Worm (Caenorhabditis elegans) whole organism, L4 larva: ENCODE results near the gene nmad-1.

ENCODE experiments used
- F44E2.7 ChIP-seq: fragments of 200-800 bp; sonication (Bioruptor generic); IDR thresholded peaks from 2 replicates; pipeline ENCODE4 v2.1.2; 2022; ENCODE audit warnings: missing genetic modification characterization, missing compliant biosample characterization
- R02D3.7 ChIP-seq: fragments of 150-350 bp; sonication (generic microtip); optimal IDR thresholded peaks from 3 replicates; lab custom pipeline; 2014; ENCODE audit warnings: missing biosample characterization, missing genetic modification characterization
- T26A8.4 ChIP-seq: fragments of 200-800 bp; sonication (Bioruptor generic); IDR thresholded peaks from 2 replicates; pipeline ENCODE4 v1.3.6; 2022; ENCODE audit warnings: missing genetic modification characterization, missing compliant biosample characterization
- Y48G9A.11 ChIP-seq: fragments of 200-800 bp; sonication (Bioruptor generic); IDR thresholded peaks from 2 replicates; pipeline ENCODE4 v1.3.6; 2022; ENCODE audit warnings: missing genetic modification reagents, missing genetic modification characterization, missing compliant biosample characterization
- ZK337.2 ChIP-seq: fragments of 200-800 bp; sonication (Bioruptor generic); IDR thresholded peaks from 2 replicates; pipeline ENCODE4 v1.3.6; 2022; ENCODE audit warnings: missing genetic modification reagents, missing genetic modification characterization, missing compliant biosample characterization
- ceh-28 ChIP-seq: fragments of 150-350 bp; optimal IDR thresholded peaks from 2 replicates; lab custom pipeline; 2014; ENCODE audit warnings: missing biosample characterization, missing genetic modification reagents, missing genetic modification characterization
- ceh-82 ChIP-seq: sonication (generic microtip); optimal IDR thresholded peaks from 2 replicates; lab custom pipeline; 2017; ENCODE audit warnings: missing biosample characterization, missing genetic modification characterization
- ces-1 ChIP-seq: fragments of 150-350 bp; sonication (generic microtip); optimal IDR thresholded peaks from 4 replicates; lab custom pipeline; 2014; ENCODE audit warnings: missing biosample characterization, missing genetic modification reagents, missing genetic modification characterization
- cey-2 ChIP-seq: sonication (generic microtip); optimal IDR thresholded peaks from 3 replicates; lab custom pipeline; 2017; ENCODE audit warnings: missing genetic modification characterization, mild to moderate bottlenecking, missing compliant biosample characterization, antibody characterized with exemption, borderline replicate concordance; ENCODE audit not compliant: insufficient read depth
- ctbp-1 ChIP-seq: fragments of 200-800 bp; sonication (Bioruptor generic); IDR thresholded peaks from 2 replicates; pipeline ENCODE4 v1.3.6; 2022; ENCODE audit warnings: missing genetic modification reagents, missing genetic modification characterization, missing compliant biosample characterization
- daf-16 ChIP-seq, 3 experiments: sonication (generic microtip); optimal IDR thresholded peaks; 2 replicates each; lab custom pipeline; 2016 to 2017; ENCODE audit warnings: missing genetic modification characterization in 3 of 3, missing genetic modification reagents in 3 of 3, mild to moderate bottlenecking in 2 of 3, missing compliant biosample characterization in 2 of 3, missing biosample characterization in 1 of 3, moderate library complexity in 1 of 3
- daf-19 ChIP-seq: fragments of 200-800 bp; sonication (Bioruptor generic); conservative IDR thresholded peaks from 2 replicates; pipeline ENCODE4 v1.3.6; 2022; ENCODE audit warnings: missing genetic modification characterization, missing compliant biosample characterization
- dmd-6 ChIP-seq: fragments of 200-800 bp; sonication (Bioruptor generic); IDR thresholded peaks from 2 replicates; pipeline ENCODE4 v1.3.6; 2022; ENCODE audit warnings: missing genetic modification reagents, missing genetic modification characterization, missing compliant biosample characterization
- dpl-1 ChIP-seq: fragments of 150-350 bp; optimal IDR thresholded peaks from 2 replicates; lab custom pipeline; 2014; ENCODE audit warnings: missing biosample characterization, missing genetic modification reagents, missing genetic modification characterization
- duxl-1 ChIP-seq: sonication (generic microtip); optimal IDR thresholded peaks from 2 replicates; lab custom pipeline; 2016; ENCODE audit warnings: mild to moderate bottlenecking, missing genetic modification characterization, moderate library complexity, missing compliant biosample characterization; ENCODE audit not compliant: poor library complexity
- hif-1 ChIP-seq, 2 experiments: sonication (generic microtip); optimal IDR thresholded peaks; 2 replicates each; lab custom pipeline; 2016 to 2017; ENCODE audit warnings: missing compliant biosample characterization in 2 of 2, missing genetic modification characterization in 2 of 2, missing genetic modification reagents in 2 of 2, missing genotype in 2 of 2, mild to moderate bottlenecking in 1 of 2
- hlh-11 ChIP-seq: fragments of 200-800 bp; sonication (Bioruptor generic); optimal IDR thresholded peaks from 2 replicates; lab custom pipeline; 2018; ENCODE audit warnings: mild to moderate bottlenecking, missing genetic modification characterization, missing compliant biosample characterization
- hlh-30 ChIP-seq: sonication (generic microtip); optimal IDR thresholded peaks from 2 replicates; lab custom pipeline; 2017; ENCODE audit warnings: antibody characterized with exemption, mild to moderate bottlenecking, missing genetic modification characterization, missing compliant biosample characterization; ENCODE audit not compliant: insufficient read depth
- hmg-1.1 ChIP-seq: fragments of 200-800 bp; sonication (Bioruptor generic); IDR thresholded peaks from 2 replicates; pipeline ENCODE4 v1.3.6; 2022; ENCODE audit warnings: missing genetic modification reagents, missing genetic modification characterization, missing compliant biosample characterization
- lim-7 ChIP-seq: fragments of 200-800 bp; sonication (Bioruptor generic); IDR thresholded peaks from 2 replicates; pipeline ENCODE4 v1.3.6; 2022; ENCODE audit warnings: missing genetic modification characterization, missing compliant biosample characterization
- lin-13 ChIP-seq: fragments of 150-350 bp; optimal IDR thresholded peaks from 2 replicates; lab custom pipeline; 2014; ENCODE audit warnings: missing biosample characterization, missing genetic modification reagents, missing genetic modification characterization
- lin-38 ChIP-seq: fragments of 200-800 bp; sonication (Bioruptor generic); IDR thresholded peaks from 2 replicates; pipeline ENCODE4 v1.3.6; 2022; ENCODE audit warnings: missing genetic modification reagents, missing genetic modification characterization, missing compliant biosample characterization
- lir-3 ChIP-seq: sonication (generic microtip); optimal IDR thresholded peaks from 2 replicates; lab custom pipeline; 2016; ENCODE audit warnings: mild to moderate bottlenecking, missing genetic modification characterization, missing compliant biosample characterization
- lsy-2 ChIP-seq, 2 experiments: fragments of 150-350 bp in 1 of 2; sonication (generic microtip) in 1 of 2; optimal IDR thresholded peaks; 2 replicates each; lab custom pipeline; 2014 to 2017; ENCODE audit warnings: missing biosample characterization in 2 of 2, missing genetic modification characterization in 2 of 2
- madf-5 ChIP-seq, 2 experiments: fragments of 200-800 bp; sonication (Bioruptor generic); IDR thresholded peaks; 2 replicates each; pipeline ENCODE4 v1.3.6; 2022; ENCODE audit warnings: missing compliant biosample characterization in 2 of 2, missing genetic modification characterization in 2 of 2
- madf-9 ChIP-seq: fragments of 200-800 bp; sonication (Bioruptor generic); conservative IDR thresholded peaks from 2 replicates; pipeline ENCODE4 v1.3.6; 2022; ENCODE audit warnings: missing genetic modification reagents, missing genetic modification characterization, missing compliant biosample characterization
- mep-1 ChIP-seq: fragments of 150-350 bp; sonication (generic microtip); optimal IDR thresholded peaks from 3 replicates; lab custom pipeline; 2014; ENCODE audit warnings: missing biosample characterization, missing genetic modification characterization
- mes-2 ChIP-seq: sonication (generic microtip); optimal IDR thresholded peaks from 2 replicates; lab custom pipeline; 2016; ENCODE audit warnings: missing genotype, mild to moderate bottlenecking, missing genetic modification characterization, missing compliant biosample characterization; ENCODE audit not compliant: poor library complexity, severe bottlenecking
- mxl-2 ChIP-seq: fragments of 200-800 bp; sonication (Bioruptor generic); conservative IDR thresholded peaks from 2 replicates; pipeline ENCODE4 v1.3.6; 2022; ENCODE audit warnings: missing genetic modification reagents, missing genetic modification characterization, missing compliant biosample characterization
- nhr-10 ChIP-seq: fragments of 150-350 bp; optimal IDR thresholded peaks from 2 replicates; lab custom pipeline; 2014; ENCODE audit warnings: missing biosample characterization, missing genetic modification characterization
- nhr-102 ChIP-seq: sonication (generic microtip); optimal IDR thresholded peaks from 2 replicates; lab custom pipeline; 2016; ENCODE audit warnings: mild to moderate bottlenecking, missing genetic modification characterization, moderate library complexity, missing compliant biosample characterization
- nhr-111 ChIP-seq: fragments of 200-800 bp; sonication (Bioruptor generic); optimal IDR thresholded peaks from 2 replicates; lab custom pipeline; 2018; ENCODE audit warnings: mild to moderate bottlenecking, missing genetic modification characterization, missing compliant biosample characterization
- nhr-28 ChIP-seq: fragments of 150-350 bp; optimal IDR thresholded peaks from 2 replicates; lab custom pipeline; 2014; ENCODE audit warnings: missing biosample characterization, missing genetic modification characterization
- nhr-41 ChIP-seq: fragments of 200-800 bp; sonication (Bioruptor generic); IDR thresholded peaks from 2 replicates; pipeline ENCODE4 v1.3.6; 2022; ENCODE audit warnings: missing genetic modification reagents, missing genetic modification characterization, missing compliant biosample characterization
- nhr-42 ChIP-seq: fragments of 200-800 bp; sonication (Bioruptor generic); IDR thresholded peaks from 2 replicates; pipeline ENCODE4 v1.3.6; 2022; ENCODE audit warnings: missing genetic modification characterization, missing compliant biosample characterization
- nhr-48 ChIP-seq: sonication (generic microtip); optimal IDR thresholded peaks from 2 replicates; lab custom pipeline; 2016; ENCODE audit warnings: mild to moderate bottlenecking, missing genetic modification characterization, missing compliant biosample characterization
- nhr-6 ChIP-seq: fragments of 150-350 bp; optimal IDR thresholded peaks from 2 replicates; lab custom pipeline; 2014; ENCODE audit warnings: missing biosample characterization, missing genetic modification characterization
- nhr-77 ChIP-seq: fragments of 150-350 bp; optimal IDR thresholded peaks from 2 replicates; lab custom pipeline; 2014; ENCODE audit warnings: missing biosample characterization, missing genetic modification characterization
- pha-4 ChIP-seq, 2 experiments: fragments of 150-350 bp in 1 of 2; fragments of 200-800 bp in 1 of 2; sonication (Bioruptor generic) in 1 of 2; IDR thresholded peaks in 1 of 2; optimal IDR thresholded peaks in 1 of 2; 2 replicates each; pipeline versions ENCODE4 v1.3.6 to Lab custom; 2014 to 2022; ENCODE audit warnings: missing genetic modification characterization in 2 of 2, missing genetic modification reagents in 2 of 2, missing biosample characterization in 1 of 2, missing compliant biosample characterization in 1 of 2
- php-3 ChIP-seq: fragments of 200-800 bp; sonication (Bioruptor generic); IDR thresholded peaks from 2 replicates; pipeline ENCODE4 v1.3.6; 2022; ENCODE audit warnings: missing genetic modification reagents, missing genetic modification characterization, missing compliant biosample characterization
- pqm-1 ChIP-seq: sonication (generic microtip); optimal IDR thresholded peaks from 2 replicates; lab custom pipeline; 2017; ENCODE audit warnings: missing biosample characterization, missing genetic modification characterization
- set-16 ChIP-seq: fragments of 200-800 bp; sonication (Bioruptor generic); IDR thresholded peaks from 2 replicates; pipeline ENCODE4 v1.3.6; 2022; ENCODE audit warnings: missing genetic modification reagents, missing genetic modification characterization, missing compliant biosample characterization
- spr-1 ChIP-seq: sonication (generic microtip); optimal IDR thresholded peaks from 2 replicates; lab custom pipeline; 2016; ENCODE audit warnings: mild to moderate bottlenecking, missing genetic modification characterization, missing compliant biosample characterization
- tra-1 ChIP-seq: fragments of 200-800 bp; sonication (Bioruptor generic); IDR thresholded peaks from 2 replicates; pipeline ENCODE4 v1.3.6; 2022; ENCODE audit warnings: missing genetic modification reagents, missing genetic modification characterization, missing compliant biosample characterization
- vab-7 ChIP-seq: fragments of 200-800 bp; sonication (Bioruptor generic); IDR thresholded peaks from 2 replicates; pipeline ENCODE4 v1.3.6; 2022; ENCODE audit warnings: missing genetic modification reagents, missing genetic modification characterization, missing compliant biosample characterization
- zag-1 ChIP-seq: fragments of 150-350 bp; optimal IDR thresholded peaks from 2 replicates; lab custom pipeline; 2014; ENCODE audit warnings: missing biosample characterization, missing genetic modification characterization
- zfp-2 ChIP-seq: sonication (generic microtip); optimal IDR thresholded peaks from 2 replicates; lab custom pipeline; 2016; ENCODE audit warnings: mild to moderate bottlenecking, missing genetic modification characterization, missing compliant biosample characterization
- ztf-11 ChIP-seq: fragments of 150-350 bp; optimal IDR thresholded peaks from 2 replicates; lab custom pipeline; 2014; ENCODE audit warnings: missing biosample characterization, missing genetic modification characterization

nmad-1 gene

DNA sequence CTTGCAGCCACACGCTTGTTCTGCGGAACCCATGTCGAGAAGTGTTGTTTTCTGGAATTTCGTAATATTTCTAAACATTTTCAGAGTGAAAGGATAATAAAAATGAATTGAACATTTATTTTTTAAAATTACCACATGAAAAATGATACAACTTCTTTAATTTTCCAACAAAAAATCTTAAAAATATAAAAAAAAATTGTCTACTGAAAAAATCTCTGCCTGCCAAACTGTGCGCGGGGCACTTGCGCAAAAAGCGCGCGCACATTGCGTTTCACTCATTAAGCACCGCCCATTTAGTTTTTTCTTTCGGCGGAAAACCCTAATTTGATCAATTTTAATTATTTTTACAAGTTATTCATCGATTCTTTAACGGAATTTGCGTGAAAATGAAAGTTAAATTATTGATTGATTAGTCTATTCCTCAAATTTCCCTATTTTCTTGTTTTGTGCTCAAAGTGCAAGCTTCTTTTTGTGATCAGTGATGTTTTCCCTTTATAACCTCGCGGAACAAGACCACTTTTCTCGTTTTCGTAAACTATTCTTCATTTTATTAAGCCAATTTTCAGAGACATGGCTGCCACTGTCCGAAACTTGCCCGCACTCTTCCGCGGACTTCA, at the start of gene nmad-1, which contains the start of gene hach-1:
Gene nmad-1 (minus strand): TSS at position 51 of the 617 bp plus-strand sequence.
Gene hach-1 (plus strand): TSS at position 567 of the 617 bp plus-strand sequence.
- peak; percentile 73 for TF ChIP-seq vab-7
- peak; percentile 34 for TF ChIP-seq ceh-28
- no peak for TF ChIP-seq R02D3.7 (tag; lab: Kevin White, UChicago)
- TF ChIP-seq php-3 (GFP tag; lab: Robert Waterston, UW) = 0 out of 2 replicates have a peak, but pooled peaks have one; percentile 46
- peak; percentile 42 for TF ChIP-seq nhr-10 (tag; lab: Kevin White, UChicago)
- TF ChIP-seq nhr-77 (tag; lab: Kevin White, UChicago) = peak; percentile 14
- TF ChIP-seq dmd-6 = no peak
- TF ChIP-seq lsy-2 (tag; optimal IDR thresholded peaks at IDR 0.05; lab: Kevin White, UChicago) = peak in 1 of 2 experiments; percentile 81
- peak; percentile 79 for TF ChIP-seq lin-38 (GFP tag; lab: Robert Waterston, UW)
- TF ChIP-seq ceh-82 (tag; lab: Kevin White, UChicago) = no peak
- peak; percentile 18 to 49 for TF ChIP-seq daf-16 (GFP tag; optimal IDR thresholded peaks at IDR 0.05; lab: Kevin White, UChicago)
- peak; percentile 48 for TF ChIP-seq daf-16 (tag; optimal IDR thresholded peaks at IDR 0.05; lab: Kevin White, UChicago)
- TF ChIP-seq zfp-2 (tag; lab: Kevin White, UChicago) = peak; percentile 13
- peak; percentile 87 for TF ChIP-seq pha-4 (GFP tag; IDR thresholded peaks at IDR 0.05; lab: Robert Waterston, UW)
- TF ChIP-seq pha-4 (tag; optimal IDR thresholded peaks at IDR 0.05; lab: Kevin White, UChicago) = no peak
- TF ChIP-seq lim-7 (GFP tag; lab: Robert Waterston, UW) = no peak
- no peak for TF ChIP-seq lir-3
- peak; percentile 48 for TF ChIP-seq nhr-6 (tag; lab: Kevin White, UChicago)
- TF ChIP-seq mep-1 (tag; lab: Kevin White, UChicago) = peak; percentile 87
- no peak for TF ChIP-seq nhr-41 (GFP tag; lab: Robert Waterston, UW)
- peak; percentile 68 for TF ChIP-seq nhr-102
- TF ChIP-seq ces-1 (GFP tag; lab: Kevin White, UChicago) = peak; percentile 82
- TF ChIP-seq pqm-1 = no peak
- TF ChIP-seq nhr-42 = 0 out of 2 replicates have a peak, but pooled peaks have one; percentile 46
- TF ChIP-seq madf-5 (GFP tag; IDR thresholded peaks at IDR 0.05; lab: Robert Waterston, UW) = no peak
- no peak for TF ChIP-seq zag-1 (tag; lab: Kevin White, UChicago)
- peak; percentile 43 for TF ChIP-seq lin-13 (GFP tag; lab: Kevin White, UChicago)
- TF ChIP-seq hlh-30 (tag; lab: Kevin White, UChicago) = peak; percentile 51
- TF ChIP-seq Y48G9A.11 (GFP tag; lab: Robert Waterston, UW) = no peak
- TF ChIP-seq mes-2 (tag; lab: Kevin White, UChicago) = peak; percentile 95
- peak; percentile 76 for TF ChIP-seq dpl-1 (GFP tag; lab: Kevin White, UChicago)
- peak; percentile 34 for TF ChIP-seq spr-1 (tag; lab: Kevin White, UChicago)
- no peak for TF ChIP-seq ZK337.2 (GFP tag; lab: Robert Waterston, UW)
- TF ChIP-seq set-16 (GFP tag; lab: Robert Waterston, UW) = no peak
- TF ChIP-seq ctbp-1 (GFP tag; lab: Robert Waterston, UW) = peak; percentile 58
- TF ChIP-seq daf-19 (GFP tag; lab: Robert Waterston, UW) = 0 out of 2 replicates have a peak, but pooled peaks have one; percentile 48
- TF ChIP-seq hlh-11 (tag; lab: Kevin White, UChicago) = peak; percentile 67
- TF ChIP-seq cey-2 (tag; lab: Kevin White, UChicago) = no peak
- peak; percentile 65; the same call in 1 of the 2 replicates for TF ChIP-seq T26A8.4 (GFP tag; lab: Robert Waterston, UW)
- TF ChIP-seq F44E2.7 = no peak
- TF ChIP-seq hif-1 (tag; optimal IDR thresholded peaks at IDR 0.05; lab: Kevin White, UChicago) = peak in 1 of 2 experiments; percentile 67
- peak; percentile 89 for TF ChIP-seq duxl-1 (tag; lab: Kevin White, UChicago)
- TF ChIP-seq mxl-2 = no peak
- TF ChIP-seq nhr-28 = peak; percentile 27
- TF ChIP-seq nhr-48 (tag; lab: Kevin White, UChicago) = peak; percentile 69
- TF ChIP-seq hmg-1.1 (GFP tag; lab: Robert Waterston, UW) = peak; percentile 80
- TF ChIP-seq nhr-111 (GFP tag; lab: Kevin White, UChicago) = no peak
- TF ChIP-seq ztf-11 (tag; lab: Kevin White, UChicago) = no peak
- no peak for TF ChIP-seq tra-1 (GFP tag; lab: Robert Waterston, UW)
- TF ChIP-seq madf-9 = 0 out of 2 replicates have a peak, but pooled peaks have one; percentile 34
